Worm (Caenorhabditis elegans) whole organism, mixed stage, embryonic: ENCODE data around the gene gop-2.

Experiments
- elt-1 ChIP-seq: sonication (generic microtip); optimal IDR thresholded peaks from 2 replicates; lab custom pipeline; 2017; ENCODE audit warnings: missing genetic modification characterization, mild to moderate bottlenecking, missing compliant biosample characterization, antibody characterized with exemption, moderate library complexity, borderline replicate concordance; ENCODE audit not compliant: insufficient read depth
- flh-1 ChIP-seq: fragments of 200-800 bp; sonication (Bioruptor generic); optimal IDR thresholded peaks from 2 replicates; lab custom pipeline; 2018; ENCODE audit warnings: mild to moderate bottlenecking, missing genetic modification characterization, moderate library complexity, missing compliant biosample characterization

ce11 chrIII:5241854-5242253 is 17.0 kb upstream of the gop-2 start:
- TF ChIP-seq flh-1 (no peak), elt-1 (no peak)
